Worm (Caenorhabditis elegans) whole organism, L4 larva: ENCODE results near the gene ddb-1.

Experiments
- ceh-62 ChIP-seq: sonication (generic microtip); optimal IDR thresholded peaks from 2 replicates; lab custom pipeline; 2017; ENCODE audit warnings: missing biosample characterization, missing genetic modification characterization
- egl-27 ChIP-seq: sonication (generic microtip); optimal IDR thresholded peaks from 3 replicates; lab custom pipeline; 2017; ENCODE audit warnings: missing biosample characterization, missing genetic modification reagents, missing genetic modification characterization
- nhr-10 ChIP-seq: fragments of 150-350 bp; optimal IDR thresholded peaks from 2 replicates; lab custom pipeline; 2014; ENCODE audit warnings: missing biosample characterization, missing genetic modification characterization
- nhr-11 ChIP-seq: fragments of 150-350 bp; optimal IDR thresholded peaks from 2 replicates; lab custom pipeline; 2014; ENCODE audit warnings: missing biosample characterization, missing genetic modification characterization

DNA sequence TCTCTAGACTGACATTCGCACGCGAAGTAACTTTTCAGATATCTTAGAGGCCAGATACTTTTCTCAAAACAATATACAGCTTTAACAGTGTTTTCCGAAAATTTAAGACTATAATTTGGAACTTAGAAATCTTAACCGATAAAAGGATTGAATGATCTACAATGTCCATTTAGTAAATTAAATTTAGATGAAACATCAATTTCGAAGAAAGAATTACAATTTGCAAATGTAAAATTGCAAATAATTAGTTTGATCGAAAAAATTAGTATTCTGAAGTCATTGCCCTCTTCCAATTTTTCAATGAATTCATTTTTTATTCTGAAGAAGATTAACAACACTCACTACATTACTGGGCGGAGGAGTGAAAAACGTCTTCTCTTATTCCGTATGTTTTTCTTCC lies 52.4 kb downstream of the ddb-1 start, which contains the start of gene bath-37:
- TF ChIP-seq egl-27 (no peak), ceh-62 (tag; lab: Kevin White, UChicago) (no peak), nhr-10 (tag; lab: Kevin White, UChicago) (no peak), nhr-11 (tag; lab: Kevin White, UChicago) (no peak)
